Fruit fly (Drosophila melanogaster) Kc167 (cell line): Measurements from ENCODE around the gene CG14545.

Experiments
- h ChIP-seq: fragments of >200 bp; optimal IDR thresholded peaks from 3 replicates; lab custom pipeline; 2018; ENCODE audit warnings: missing external identifiers
- psq ChIP-seq: fragments of >200 bp; optimal IDR thresholded peaks from 2 replicates; lab custom pipeline; 2017; ENCODE audit warnings: missing external identifiers

DNA sequence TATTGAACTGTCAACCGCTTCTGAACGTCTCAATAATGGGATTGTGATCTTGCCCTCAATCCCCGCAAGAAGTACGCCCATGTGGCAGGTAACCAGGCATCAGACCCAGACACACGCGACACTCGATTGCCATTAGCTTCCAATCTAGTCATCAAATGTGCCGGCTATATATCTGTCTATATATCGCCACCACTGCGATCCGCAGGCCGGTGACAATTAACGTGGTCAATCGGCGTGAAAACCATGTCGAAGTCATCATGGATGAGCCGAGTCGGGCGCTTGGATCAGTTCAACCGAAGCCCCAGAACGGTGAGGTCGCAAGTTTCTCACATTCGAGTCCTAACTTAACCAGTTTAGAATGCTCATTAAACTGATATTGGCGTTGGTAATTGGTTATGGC, 44.4 kb upstream of the CG14545 start, which contains the start of gene Sodq:
- TF ChIP-seq psq (lab: Kevin White, UChicago) = no peak
- TF ChIP-seq h (lab: Kevin White, UChicago) = no peak
